Fruit fly (Drosophila melanogaster) whole organism, embryonic: ENCODE data around the gene pkaap.

Experiments
- CG10366 ChIP-seq: fragments of 200-800 bp; sonication (Bioruptor generic); IDR thresholded peaks from 2 replicates; pipeline ENCODE4 v1.3.6; 2022; ENCODE audit warnings: missing biosample characterization, missing genetic modification characterization
- CG12104 ChIP-seq: fragments of 200-800 bp; sonication (Bioruptor generic); optimal IDR thresholded peaks from 3 replicates; lab custom pipeline; 2016; ENCODE audit warnings: missing biosample characterization, missing genetic modification characterization
- CG14014 ChIP-seq: fragments of 200-800 bp; sonication (Bioruptor generic); IDR thresholded peaks from 2 replicates; pipeline ENCODE4 v1.3.6; 2022; ENCODE audit warnings: missing biosample characterization, missing genetic modification characterization
- CG14860 ChIP-seq: fragments of 200-800 bp; sonication (Bioruptor generic); IDR thresholded peaks from 3 replicates; pipeline ENCODE4 v1.3.6; 2022; ENCODE audit warnings: missing biosample characterization, missing genetic modification characterization; ENCODE audit not compliant: partially characterized antibody
- CG17186 ChIP-seq: fragments of 200-800 bp; sonication (Bioruptor generic); optimal IDR thresholded peaks from 3 replicates; lab custom pipeline; 2017; ENCODE audit warnings: missing biosample characterization, missing genetic modification reagents, missing genetic modification characterization
- CG17359 ChIP-seq: fragments of 200-800 bp; sonication (Bioruptor generic); optimal IDR thresholded peaks from 3 replicates; lab custom pipeline; 2018; ENCODE audit warnings: missing biosample characterization, mild to moderate bottlenecking, missing genetic modification characterization, moderate library complexity
- CG17802 ChIP-seq: fragments of 200-800 bp; sonication (Bioruptor generic); optimal IDR thresholded peaks from 2 replicates; lab custom pipeline; 2018; ENCODE audit warnings: missing biosample characterization, mild to moderate bottlenecking, missing genetic modification characterization, moderate library complexity
- CG17829 ChIP-seq: fragments of 200-800 bp; optimal IDR thresholded peaks from 2 replicates; lab custom pipeline; 2019; ENCODE audit warnings: missing biosample characterization, mild to moderate bottlenecking, missing genetic modification characterization, moderate library complexity
- CG32772 ChIP-seq: fragments of 200-800 bp; sonication (Bioruptor generic); IDR thresholded peaks from 2 replicates; pipeline ENCODE4 v1.3.6; 2022; ENCODE audit warnings: missing biosample characterization, missing genetic modification characterization
- CG4617 ChIP-seq: fragments of 200-800 bp; sonication (Bioruptor generic); optimal IDR thresholded peaks from 3 replicates; lab custom pipeline; 2016; ENCODE audit warnings: missing biosample characterization, missing genetic modification characterization, borderline replicate concordance
- CG8089 ChIP-seq: fragments of 200-800 bp; sonication (Bioruptor generic); optimal IDR thresholded peaks from 3 replicates; lab custom pipeline; 2016; ENCODE audit warnings: missing biosample characterization, missing genetic modification characterization
- CG9215 ChIP-seq: fragments of 200-800 bp; sonication (Bioruptor generic); IDR thresholded peaks from 2 replicates; pipeline ENCODE4 v1.3.6; 2022; ENCODE audit warnings: missing biosample characterization, missing genetic modification characterization
- Chrac-16 ChIP-seq: fragments of 200-800 bp; sonication (Bioruptor generic); optimal IDR thresholded peaks from 3 replicates; lab custom pipeline; 2016; ENCODE audit warnings: missing biosample characterization, missing genetic modification characterization
- Dbx ChIP-seq: fragments of 200-800 bp; sonication (Bioruptor generic); IDR thresholded peaks from 3 replicates; pipeline ENCODE4 v1.3.6; 2022; ENCODE audit warnings: missing biosample characterization, missing genetic modification characterization
- Deaf1 ChIP-seq: fragments of 200-800 bp; optimal IDR thresholded peaks from 3 replicates; lab custom pipeline; 2019; ENCODE audit warnings: missing biosample characterization, mild to moderate bottlenecking, missing genetic modification characterization, moderate library complexity
- Elba2 ChIP-seq: fragments of 200-800 bp; sonication (Bioruptor generic); optimal IDR thresholded peaks from 3 replicates; lab custom pipeline; 2016; ENCODE audit warnings: missing biosample characterization, missing genetic modification characterization
- GATAe ChIP-seq: fragments of 200-800 bp; sonication (Bioruptor generic); conservative IDR thresholded peaks from 2 replicates; pipeline ENCODE4 v1.3.6; 2022; ENCODE audit warnings: missing biosample characterization, missing genetic modification characterization
- Gug ChIP-seq: fragments of 200-800 bp; sonication (Bioruptor generic); IDR thresholded peaks from 4 replicates; pipeline ENCODE4 v1.3.6; 2022; ENCODE audit warnings: missing biosample characterization, missing genetic modification characterization
- HHEX ChIP-seq: fragments of 200-800 bp; sonication (Bioruptor generic); optimal IDR thresholded peaks from 3 replicates; lab custom pipeline; 2017; ENCODE audit warnings: missing biosample characterization, mild to moderate bottlenecking, missing genetic modification characterization, missing genetic modification reagents
- Hr3 ChIP-seq: fragments of 200-800 bp; sonication (Bioruptor generic); optimal IDR thresholded peaks from 3 replicates; lab custom pipeline; 2016; ENCODE audit warnings: missing biosample characterization, missing genetic modification characterization
- Jarid2 ChIP-seq: fragments of 200-800 bp; sonication (Bioruptor generic); optimal IDR thresholded peaks from 3 replicates; lab custom pipeline; 2017; ENCODE audit warnings: mild to moderate bottlenecking, missing biosample characterization, missing genetic modification reagents, missing genetic modification characterization
- Max ChIP-seq: fragments of 200-800 bp; sonication (Bioruptor generic); optimal IDR thresholded peaks from 2 replicates; lab custom pipeline; 2016; ENCODE audit warnings: missing biosample characterization, mild to moderate bottlenecking, missing genetic modification characterization
- Myb ChIP-seq: fragments of 200-800 bp; sonication (Bioruptor generic); optimal IDR thresholded peaks from 2 replicates; lab custom pipeline; 2016; ENCODE audit warnings: missing biosample characterization, missing genetic modification characterization
- Neu2 ChIP-seq: fragments of 200-800 bp; sonication (Bioruptor generic); optimal IDR thresholded peaks from 3 replicates; lab custom pipeline; 2016; ENCODE audit warnings: missing biosample characterization, missing genetic modification characterization, borderline replicate concordance
- Oaz ChIP-seq: fragments of 200-800 bp; sonication (Bioruptor generic); IDR thresholded peaks from 2 replicates; pipeline ENCODE4 v1.3.6; 2022; ENCODE audit warnings: missing biosample characterization, missing genetic modification characterization
- ab ChIP-seq: fragments of 200-800 bp; sonication (Bioruptor generic); optimal IDR thresholded peaks from 2 replicates; lab custom pipeline; 2016; ENCODE audit warnings: missing biosample characterization, missing genetic modification characterization
- bigmax ChIP-seq: fragments of 200-800 bp; sonication (Bioruptor generic); optimal IDR thresholded peaks from 2 replicates; lab custom pipeline; 2018; ENCODE audit warnings: missing biosample characterization, mild to moderate bottlenecking, missing genetic modification characterization
- caup ChIP-seq: fragments of 200-800 bp; sonication (Bioruptor generic); optimal IDR thresholded peaks from 3 replicates; lab custom pipeline; 2017; ENCODE audit warnings: missing biosample characterization, mild to moderate bottlenecking, missing genetic modification characterization, moderate library complexity; ENCODE audit not compliant: severe bottlenecking
- croc ChIP-seq: fragments of 200-800 bp; sonication (Bioruptor generic); conservative IDR thresholded peaks from 3 replicates; pipeline ENCODE4 v1.3.6; 2022; ENCODE audit warnings: missing biosample characterization, missing genetic modification characterization
- dan ChIP-seq: fragments of 200-800 bp; sonication (Bioruptor generic); IDR thresholded peaks from 2 replicates; pipeline ENCODE4 v1.3.6; 2022; ENCODE audit warnings: missing biosample characterization, missing genetic modification characterization
- dati ChIP-seq: fragments of 200-800 bp; sonication (Bioruptor generic); IDR thresholded peaks from 2 replicates; pipeline ENCODE4 v1.3.6; 2022; ENCODE audit warnings: missing biosample characterization, missing genetic modification characterization
- dysf ChIP-seq: fragments of 200-800 bp; sonication (Bioruptor generic); IDR thresholded peaks from 3 replicates; pipeline ENCODE4 v1.3.6; 2022; ENCODE audit warnings: missing biosample characterization, missing genetic modification characterization
- hb ChIP-seq: fragments of 200-800 bp; sonication (Bioruptor generic); IDR thresholded peaks from 3 replicates; pipeline ENCODE4 v1.3.6; 2022; ENCODE audit warnings: missing biosample characterization, missing genetic modification characterization; ENCODE audit not compliant: partially characterized antibody
- her ChIP-seq: fragments of 200-800 bp; sonication (Bioruptor generic); optimal IDR thresholded peaks from 2 replicates; lab custom pipeline; 2016; ENCODE audit warnings: missing biosample characterization, missing genetic modification characterization
- klu ChIP-seq: fragments of 200-800 bp; sonication (Bioruptor generic); IDR thresholded peaks from 2 replicates; pipeline ENCODE4 v1.3.6; 2022; ENCODE audit warnings: missing biosample characterization, missing genetic modification characterization
- lab ChIP-seq: fragments of 200-800 bp; sonication (Bioruptor generic); optimal IDR thresholded peaks from 3 replicates; lab custom pipeline; 2017; ENCODE audit warnings: missing biosample characterization, missing genetic modification characterization, mild to moderate bottlenecking, moderate library complexity, missing genetic modification reagents
- mam ChIP-seq: fragments of 200-800 bp; sonication (Bioruptor generic); optimal IDR thresholded peaks from 3 replicates; lab custom pipeline; 2016; ENCODE audit warnings: missing biosample characterization, missing genetic modification characterization
- mirr ChIP-seq: fragments of 200-800 bp; sonication (Bioruptor generic); optimal IDR thresholded peaks from 3 replicates; lab custom pipeline; 2018; ENCODE audit warnings: missing biosample characterization, mild to moderate bottlenecking, missing genetic modification characterization
- salm ChIP-seq: fragments of 200-800 bp; sonication (Bioruptor generic); optimal IDR thresholded peaks from 2 replicates; lab custom pipeline; 2018; ENCODE audit warnings: missing biosample characterization, mild to moderate bottlenecking, missing genetic modification characterization
- schlank ChIP-seq: fragments of 200-800 bp; sonication (Bioruptor generic); optimal IDR thresholded peaks from 2 replicates; lab custom pipeline; 2018; ENCODE audit warnings: missing biosample characterization, mild to moderate bottlenecking, missing genetic modification characterization
- sens-2 ChIP-seq: fragments of 200-800 bp; sonication (Bioruptor generic); IDR thresholded peaks from 2 replicates; pipeline ENCODE4 v1.3.6; 2022; ENCODE audit warnings: missing biosample characterization, missing genetic modification characterization
- sima ChIP-seq: fragments of 200-800 bp; sonication (Bioruptor generic); optimal IDR thresholded peaks from 2 replicates; lab custom pipeline; 2016; ENCODE audit warnings: missing biosample characterization, missing genetic modification characterization
- so ChIP-seq: fragments of 200-800 bp; sonication (Bioruptor generic); IDR thresholded peaks from 3 replicates; pipeline ENCODE4 v1.3.6; 2022; ENCODE audit warnings: missing biosample characterization, missing genetic modification characterization
- sqz ChIP-seq: fragments of 200-800 bp; sonication (Bioruptor generic); optimal IDR thresholded peaks from 3 replicates; lab custom pipeline; 2018; ENCODE audit warnings: missing biosample characterization, mild to moderate bottlenecking, missing genetic modification characterization
- stc ChIP-seq: fragments of 200-800 bp; sonication (Bioruptor generic); IDR thresholded peaks from 2 replicates; pipeline ENCODE4 v1.3.6; 2022; ENCODE audit warnings: missing biosample characterization, missing genetic modification characterization
- stwl ChIP-seq: fragments of 200-800 bp; sonication (Bioruptor generic); optimal IDR thresholded peaks from 3 replicates; lab custom pipeline; 2018; ENCODE audit warnings: missing biosample characterization, mild to moderate bottlenecking, missing genetic modification characterization, moderate library complexity
- twi ChIP-seq: fragments of 200-800 bp; optimal IDR thresholded peaks from 2 replicates; lab custom pipeline; 2019; ENCODE audit warnings: missing biosample characterization, mild to moderate bottlenecking, missing genetic modification characterization, moderate library complexity
- zen2 ChIP-seq: fragments of 200-800 bp; sonication (Bioruptor generic); IDR thresholded peaks from 3 replicates; pipeline ENCODE4 v1.3.6; 2022; ENCODE audit warnings: missing biosample characterization, missing genetic modification characterization; ENCODE audit not compliant: partially characterized antibody

Gene pkaap

DNA sequence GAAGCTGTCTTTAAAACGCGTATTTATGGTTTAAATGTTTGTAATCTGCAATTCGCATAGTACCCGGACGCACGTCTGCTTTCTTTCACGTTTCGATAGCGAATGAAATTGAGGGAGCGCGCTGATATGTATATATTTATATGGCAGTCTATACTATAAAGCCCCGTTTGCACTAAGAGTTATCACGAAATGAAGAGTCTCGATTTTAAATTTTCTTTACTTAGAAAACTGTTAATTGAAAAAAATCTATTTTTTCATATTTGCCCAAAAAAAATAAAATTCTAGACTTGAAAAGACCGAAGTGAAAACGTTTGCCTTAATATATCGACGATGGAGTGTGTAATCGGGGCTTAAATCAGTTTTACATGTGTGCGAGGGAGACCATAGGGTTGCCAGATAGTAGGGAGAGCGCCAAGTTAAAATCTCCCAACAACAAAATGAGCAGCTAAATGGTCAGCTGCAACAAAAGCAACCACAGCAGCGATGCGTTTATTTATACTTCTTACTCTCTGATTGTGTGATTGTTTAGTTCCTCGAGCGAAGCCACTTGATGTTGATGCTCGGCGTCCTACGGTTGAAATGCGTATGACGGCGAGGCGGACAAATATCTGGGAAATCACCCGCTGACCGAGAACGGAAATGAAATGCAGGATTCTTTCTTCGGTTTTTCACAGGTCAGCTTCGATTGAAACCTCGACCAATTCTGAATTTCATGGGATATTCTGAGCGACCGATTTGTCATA lies 37.6 kb downstream of the pkaap start, which contains the start of gene cact (continued):
- no peak for TF ChIP-seq hb (GFP tag; lab: Robert Waterston, UW)
- TF ChIP-seq Dbx (GFP tag; lab: Robert Waterston, UW), result peak; percentile 91
- peak; percentile 80 for TF ChIP-seq schlank (tag; lab: Kevin White, UChicago)
- TF ChIP-seq Deaf1, result peak; percentile 73
- peak; percentile 91 for TF ChIP-seq CG12104
- peak; percentile 89 for TF ChIP-seq HHEX (GFP tag; lab: Kevin White, UChicago)
- TF ChIP-seq CG9215 (GFP tag; lab: Robert Waterston, UW), result peak; percentile 85
- TF ChIP-seq dati, result no peak; the same call in 1 of the 2 replicates
- TF ChIP-seq dysf, result peak; percentile 91
- peak; percentile 82 for TF ChIP-seq Myb (GFP tag; lab: Kevin White, UChicago)
- peak; percentile 86 for TF ChIP-seq salm (tag; lab: Kevin White, UChicago)
- peak; percentile 95 for TF ChIP-seq mam (GFP tag; lab: Kevin White, UChicago)
- TF ChIP-seq twi (tag; lab: Kevin White, UChicago), result peak; percentile 89
- no peak for TF ChIP-seq CG14860 (GFP tag; lab: Robert Waterston, UW)
- no peak for TF ChIP-seq zen2 (GFP tag; lab: Robert Waterston, UW)
- TF ChIP-seq klu, result peak; percentile 86
- peak; percentile 85 for TF ChIP-seq CG14014 (GFP tag; lab: Robert Waterston, UW)
- TF ChIP-seq dan (GFP tag; lab: Robert Waterston, UW), result no peak
- TF ChIP-seq caup (GFP tag; lab: Kevin White, UChicago), result peak; percentile 89
- TF ChIP-seq CG17829, result peak; percentile 95
- TF ChIP-seq bigmax (GFP tag; lab: Kevin White, UChicago), result peak; percentile 4
- TF ChIP-seq Jarid2 (GFP tag; lab: Kevin White, UChicago), result peak; percentile 82
- TF ChIP-seq CG8089 (GFP tag; lab: Kevin White, UChicago), result peak; percentile 92
- TF ChIP-seq Elba2 (GFP tag; lab: Kevin White, UChicago), result peak; percentile 54
- peak; percentile 92 for TF ChIP-seq Hr3 (GFP tag; lab: Kevin White, UChicago)
- TF ChIP-seq CG10366 (GFP tag; lab: Robert Waterston, UW), result peak; percentile 89
- TF ChIP-seq CG32772 (GFP tag; lab: Robert Waterston, UW), result peak; percentile 89
- peak; percentile 90 for TF ChIP-seq her (GFP tag; lab: Kevin White, UChicago)
- peak; percentile 96 for TF ChIP-seq Chrac-16 (GFP tag; lab: Kevin White, UChicago)
- peak; percentile 43 for TF ChIP-seq mirr (GFP tag; lab: Kevin White, UChicago)
- TF ChIP-seq so, result peak; percentile 92
- TF ChIP-seq sqz (GFP tag; lab: Kevin White, UChicago), result peak; percentile 59
- peak; percentile 72 for TF ChIP-seq croc
- peak; percentile 60 for TF ChIP-seq Neu2 (GFP tag; lab: Kevin White, UChicago)
- peak; percentile 100 for TF ChIP-seq CG17802
- TF ChIP-seq Max (GFP tag; lab: Kevin White, UChicago), result peak; percentile 87
- TF ChIP-seq lab, result peak; percentile 95
- peak; percentile 70 for TF ChIP-seq sima (GFP tag; lab: Kevin White, UChicago)
- peak; percentile 59; the same call in 1 of the 2 replicates for TF ChIP-seq GATAe
- TF ChIP-seq CG4617 (GFP tag; lab: Kevin White, UChicago), result peak; percentile 41
- peak; percentile 88 for TF ChIP-seq stc (GFP tag; lab: Robert Waterston, UW)
- peak; percentile 71 for TF ChIP-seq Oaz (GFP tag; lab: Robert Waterston, UW)
- TF ChIP-seq Gug (GFP tag; lab: Robert Waterston, UW), result peak; percentile 87
- peak; percentile 47 for TF ChIP-seq ab
- TF ChIP-seq stwl, result peak; percentile 80
- TF ChIP-seq CG17359 (tag; lab: Kevin White, UChicago), result peak; percentile 94
- peak; percentile 73 for TF ChIP-seq CG17186 (GFP tag; lab: Kevin White, UChicago)
- peak; percentile 69; the same call in 1 of the 2 replicates for TF ChIP-seq sens-2 (GFP tag; lab: Robert Waterston, UW)
